Worm (Caenorhabditis elegans): Measurements from ENCODE around the gene C35D10.10.

C35D10.10 gene

DNA sequence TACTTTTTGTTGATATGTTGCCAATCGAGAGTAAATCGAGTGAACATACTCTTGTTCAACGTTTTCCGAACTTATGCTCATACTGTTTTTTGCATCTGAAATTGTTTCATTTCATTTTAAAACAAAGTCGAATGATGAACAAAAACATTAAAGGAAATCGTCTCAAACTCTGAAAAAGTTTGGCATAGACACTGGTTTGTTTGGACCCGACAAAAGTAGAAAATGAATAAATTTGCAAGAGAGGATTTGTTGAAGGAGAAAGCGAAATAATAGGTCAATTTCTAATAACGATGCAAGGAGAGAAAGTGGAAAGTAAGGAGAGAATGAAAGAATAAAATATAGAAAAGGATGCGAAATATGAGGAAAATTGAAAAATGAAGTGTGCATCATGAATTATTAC is 13.1 kb upstream of the C35D10.10 start, which contains the start of gene C35D10.12:
TSS of gene C35D10.12 (minus strand) at position 101 of the 400 bp plus-strand sequence.
- no peak for TF ChIP-seq tra-4 (tag; optimal IDR thresholded peaks at IDR 0.05)
- TF ChIP-seq ceh-36 (tag; optimal IDR thresholded peaks at IDR 0.05) = no peak
- TF ChIP-seq hmbx-1 (tag; optimal IDR thresholded peaks at IDR 0.05) = no peak
- TF ChIP-seq hmg-4 (GFP tag; optimal IDR thresholded peaks at IDR 0.05) = no peak
- TF ChIP-seq hnd-1 (tag; optimal IDR thresholded peaks at IDR 0.05) = no peak
- no peak for TF ChIP-seq F13C5.2 (tag; optimal IDR thresholded peaks at IDR 0.05)
- TF ChIP-seq sea-1 (GFP tag; conservative IDR thresholded peaks at IDR 0.05) = no peak
- no peak for TF ChIP-seq tbx-11 (GFP tag; IDR thresholded peaks at IDR 0.05)
- TF ChIP-seq ceh-13 (GFP tag; optimal IDR thresholded peaks at IDR 0.05) = no peak
- no peak for TF ChIP-seq flt-1 (GFP tag; IDR thresholded peaks at IDR 0.05)
- TF ChIP-seq B0310.2 (tag; optimal IDR thresholded peaks at IDR 0.05) = no peak
- no peak for TF ChIP-seq tbx-37 (GFP tag; conservative IDR thresholded peaks at IDR 0.05)
- TF ChIP-seq pes-1 (GFP tag; IDR thresholded peaks at IDR 0.05) = no peak

DNA sequence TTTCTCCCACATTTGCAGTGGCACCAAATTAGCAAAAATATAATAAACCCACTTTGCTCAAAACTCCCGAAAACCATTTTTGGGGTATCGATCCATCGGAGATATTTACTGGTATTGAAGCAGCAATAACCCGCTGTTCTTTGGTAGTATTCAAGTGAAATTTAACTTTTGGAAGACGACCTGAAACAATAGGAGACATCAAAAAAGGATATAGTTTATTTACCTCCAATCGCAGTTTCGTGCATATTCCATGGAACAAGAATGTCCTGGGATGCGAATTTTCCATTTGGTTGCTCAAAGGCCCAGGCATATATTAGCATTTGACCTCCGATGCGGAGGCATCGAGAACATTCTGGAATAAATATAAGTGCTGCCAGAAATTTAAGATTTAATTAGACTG is 11.8 kb upstream of the C35D10.10 start:
- TF ChIP-seq F13C5.2 (tag; optimal IDR thresholded peaks at IDR 0.05) (no peak), ets-7 (tag; optimal IDR thresholded peaks at IDR 0.05) (no peak), tra-4 (tag; optimal IDR thresholded peaks at IDR 0.05) (no peak), tbx-11 (GFP tag; IDR thresholded peaks at IDR 0.05) (no peak)

DNA sequence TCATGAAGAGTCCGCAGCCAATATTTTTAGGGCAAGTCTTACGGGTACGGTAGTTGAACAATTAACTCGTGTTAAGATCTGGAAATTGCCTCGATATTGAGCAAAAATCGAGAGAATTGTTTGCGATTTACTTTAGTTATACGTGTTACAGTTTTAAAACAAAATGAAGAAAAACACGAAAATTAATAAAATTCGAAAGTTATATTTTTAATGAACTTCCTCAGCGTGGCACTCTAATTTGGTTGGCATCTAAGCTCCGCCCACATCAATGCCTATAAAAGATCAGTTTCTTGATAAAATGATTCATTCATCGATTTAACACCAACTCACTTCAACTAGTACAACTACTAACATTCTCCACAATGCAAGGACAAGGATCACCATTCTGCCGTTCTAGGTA is 8.9 kb upstream of the C35D10.10 start, which contains the start of gene gipc-1:
TSS of gene gipc-1 (plus strand) at position 301 of the 400 bp plus-strand sequence.
- no peak for TF ChIP-seq B0310.2 (tag; optimal IDR thresholded peaks at IDR 0.05)

DNA sequence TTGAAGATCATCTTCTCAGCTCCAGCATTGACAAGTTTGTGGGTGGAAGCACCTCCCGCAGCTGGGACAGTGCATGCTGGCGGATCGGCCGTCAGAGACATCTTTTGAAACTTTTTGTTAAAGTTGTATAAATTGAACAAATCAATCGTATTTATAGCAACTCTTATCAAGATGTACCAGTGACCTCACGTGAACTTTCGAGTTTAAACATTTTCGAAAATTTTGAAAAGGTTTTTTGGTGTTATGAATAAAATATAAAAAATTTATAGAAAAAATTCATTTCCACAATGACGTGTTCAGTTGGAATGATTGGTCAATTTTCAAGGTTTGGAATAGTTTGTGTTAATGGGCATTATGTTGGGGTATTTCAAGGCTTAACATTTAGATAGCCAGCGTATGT is 7.0 kb upstream of the C35D10.10 start, which contains the start of the genes msd-4 and C35D10.3:
TSS of gene msd-4 (minus strand) at position 101 of the 400 bp plus-strand sequence.
TSS of gene C35D10.3 (plus strand) at position 279 of the 400 bp plus-strand sequence.
- no peak for TF ChIP-seq scrt-1 (GFP tag; IDR thresholded peaks at IDR 0.05)
- no peak for TF ChIP-seq ceh-36 (tag; optimal IDR thresholded peaks at IDR 0.05)

DNA sequence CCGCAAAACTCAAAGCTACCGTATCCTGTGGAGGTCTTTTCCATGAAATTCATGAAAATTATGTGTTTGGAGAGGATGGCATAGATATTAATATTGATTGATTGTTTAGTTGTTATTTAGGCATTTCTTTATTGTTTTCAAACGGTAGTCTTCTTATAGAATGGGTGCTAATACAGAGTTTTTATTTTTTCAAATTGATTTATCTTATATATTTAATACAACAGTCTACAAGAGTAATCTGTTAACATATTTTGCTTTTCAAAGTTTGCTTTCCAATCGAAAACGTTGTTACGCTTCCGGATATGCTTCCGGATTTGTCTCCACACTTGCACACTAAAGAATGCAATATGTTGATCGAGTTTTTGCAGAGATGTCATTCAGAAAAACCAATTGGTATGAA is 5.2 kb upstream of the C35D10.10 start, which contains the start of gene C35D10.17:
TSS of gene C35D10.17 (plus strand) at position 301 of the 400 bp plus-strand sequence.
- TF ChIP-seq tbx-37 (GFP tag; conservative IDR thresholded peaks at IDR 0.05) (no peak), pes-1 (GFP tag; IDR thresholded peaks at IDR 0.05) (no peak), B0310.2 (tag; optimal IDR thresholded peaks at IDR 0.05) (no peak), F13C5.2 (tag; optimal IDR thresholded peaks at IDR 0.05) (no peak)

DNA sequence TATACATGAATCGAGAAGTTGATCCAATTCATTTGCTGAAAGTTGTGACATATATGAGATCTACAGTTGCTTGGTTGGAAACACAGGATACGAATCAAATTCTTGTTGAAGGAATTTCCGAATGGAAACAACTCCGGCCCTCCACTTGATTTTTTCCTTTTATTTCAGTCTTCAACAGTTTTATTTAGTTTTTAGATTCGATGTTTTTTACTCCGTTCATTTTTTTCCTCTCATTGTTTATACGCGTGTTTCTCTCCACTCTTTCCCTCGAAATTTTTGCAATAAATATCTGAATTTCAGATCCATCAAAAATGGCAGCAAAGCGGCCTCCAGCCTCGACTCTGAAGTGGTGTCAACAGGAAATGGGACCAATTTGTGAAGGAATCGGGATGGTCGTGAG is 1.5 kb upstream of the C35D10.10 start, which contains the start of gene coq-8:
TSS of gene coq-8 (plus strand) at position 301 of the 400 bp plus-strand sequence.
- no peak for TF ChIP-seq F13C5.2 (tag; optimal IDR thresholded peaks at IDR 0.05)
- TF ChIP-seq ama-1 (optimal IDR thresholded peaks at IDR 0.05) = no peak
- TF ChIP-seq tra-4 (tag; optimal IDR thresholded peaks at IDR 0.05) = no peak
- TF ChIP-seq ceh-13 (GFP tag; optimal IDR thresholded peaks at IDR 0.05) = no peak
- TF ChIP-seq pes-1 (GFP tag; IDR thresholded peaks at IDR 0.05) = no peak
- no peak for TF ChIP-seq tbx-37 (GFP tag; conservative IDR thresholded peaks at IDR 0.05)
- TF ChIP-seq hnd-1 (tag; optimal IDR thresholded peaks at IDR 0.05) = no peak
- no peak for TF ChIP-seq hmg-4 (GFP tag; optimal IDR thresholded peaks at IDR 0.05)
- TF ChIP-seq hmbx-1 (tag; optimal IDR thresholded peaks at IDR 0.05) = no peak
- TF ChIP-seq B0310.2 (tag; optimal IDR thresholded peaks at IDR 0.05) = no peak
- no peak for TF ChIP-seq flt-1 (GFP tag; IDR thresholded peaks at IDR 0.05)
- TF ChIP-seq ceh-36 (tag; optimal IDR thresholded peaks at IDR 0.05) = no peak

DNA sequence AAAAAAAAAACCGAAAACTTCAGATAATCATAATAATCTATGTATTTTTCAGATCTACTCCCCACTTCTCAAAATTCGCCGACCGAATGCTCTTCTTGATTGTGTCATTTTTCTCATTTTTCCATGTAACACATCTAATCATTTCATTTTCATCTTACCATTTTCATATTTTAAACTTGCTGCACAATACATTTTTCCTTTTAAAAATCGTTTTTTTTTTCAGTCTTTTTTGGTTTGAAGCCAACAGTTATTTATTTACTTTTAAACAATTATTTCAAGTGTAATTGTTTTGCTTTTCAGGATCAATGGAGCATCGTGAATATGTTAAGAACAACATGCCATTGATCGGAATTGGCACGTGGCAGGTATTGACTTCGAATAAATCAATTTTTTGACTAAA is 2.6 kb downstream of the C35D10.10 start, which contains the start of gene C35D10.6:
TSS of gene C35D10.6 (plus strand) at position 301 of the 400 bp plus-strand sequence.
- TF ChIP-seq ceh-36 (tag; optimal IDR thresholded peaks at IDR 0.05) (no peak), pes-1 (GFP tag; IDR thresholded peaks at IDR 0.05) (no peak), ceh-13 (GFP tag; optimal IDR thresholded peaks at IDR 0.05) (no peak)

DNA sequence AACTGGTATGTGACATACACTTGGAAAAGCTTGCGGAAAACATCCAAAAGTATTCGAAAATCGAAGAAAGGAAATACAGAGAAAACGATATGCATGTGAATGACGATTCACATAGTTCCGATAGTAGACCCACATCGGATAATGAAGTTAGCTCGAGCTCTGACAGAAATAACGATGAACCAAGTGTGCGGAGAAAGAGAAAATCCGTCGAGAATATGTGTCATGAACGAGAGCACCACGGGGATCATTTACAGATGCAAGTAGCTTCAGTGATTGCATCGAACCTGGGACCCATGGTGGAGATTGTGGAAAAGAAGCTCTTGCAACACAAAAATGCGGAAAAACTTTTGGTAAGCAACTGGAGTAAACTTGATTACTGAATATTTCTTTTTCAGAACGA is 4.6 kb downstream of the C35D10.10 start:
- no peak for TF ChIP-seq sea-1 (GFP tag; conservative IDR thresholded peaks at IDR 0.05)
- TF ChIP-seq flt-1 (GFP tag; IDR thresholded peaks at IDR 0.05) = no peak
- no peak for TF ChIP-seq tbx-37 (GFP tag; conservative IDR thresholded peaks at IDR 0.05)

DNA sequence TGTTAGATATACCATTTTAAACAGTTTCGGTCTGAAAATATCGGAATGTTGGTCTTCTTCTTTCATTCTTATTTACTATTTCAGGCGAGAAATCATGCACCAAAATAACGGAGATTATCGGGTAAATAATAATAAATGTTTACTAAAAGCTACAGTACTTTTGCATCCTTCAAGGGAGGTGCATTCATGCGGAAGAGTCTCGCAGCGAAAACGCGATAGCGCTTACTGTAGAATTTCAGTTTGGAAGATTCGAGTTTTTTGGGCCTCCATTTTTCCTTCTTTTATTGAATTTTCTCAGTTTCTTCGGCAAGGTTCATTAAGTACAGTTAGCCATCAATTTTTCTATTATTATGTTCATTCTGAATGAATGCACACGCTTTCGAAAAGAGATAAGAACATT is 5.5 kb downstream of the C35D10.10 start, which contains the start of gene C35D10.7:
TSS of gene C35D10.7 (plus strand) at position 85 of the 400 bp plus-strand sequence.
- TF ChIP-seq ets-7 (tag; optimal IDR thresholded peaks at IDR 0.05) = no peak
- no peak for TF ChIP-seq aly-1 (tag; optimal IDR thresholded peaks at IDR 0.05)
- TF ChIP-seq sea-1 (GFP tag; conservative IDR thresholded peaks at IDR 0.05) = no peak
- no peak for TF ChIP-seq hnd-1 (tag; optimal IDR thresholded peaks at IDR 0.05)
- no peak for TF ChIP-seq tbx-37 (GFP tag; conservative IDR thresholded peaks at IDR 0.05)
- no peak for TF ChIP-seq pes-1 (GFP tag; IDR thresholded peaks at IDR 0.05)
- no peak for TF ChIP-seq ceh-13 (GFP tag; optimal IDR thresholded peaks at IDR 0.05)
- no peak for TF ChIP-seq ceh-36 (tag; optimal IDR thresholded peaks at IDR 0.05)
- no peak for TF ChIP-seq flt-1 (GFP tag; IDR thresholded peaks at IDR 0.05)
- no peak for TF ChIP-seq ama-1 (optimal IDR thresholded peaks at IDR 0.05)
- no peak for TF ChIP-seq B0310.2 (tag; optimal IDR thresholded peaks at IDR 0.05)
- TF ChIP-seq scrt-1 (GFP tag; IDR thresholded peaks at IDR 0.05) = no peak
- no peak for TF ChIP-seq hmg-4 (GFP tag; optimal IDR thresholded peaks at IDR 0.05)
- no peak for TF ChIP-seq tra-4 (tag; optimal IDR thresholded peaks at IDR 0.05)
- TF ChIP-seq hmbx-1 (tag; optimal IDR thresholded peaks at IDR 0.05) = no peak
- no peak for TF ChIP-seq tbx-11 (GFP tag; IDR thresholded peaks at IDR 0.05)
- no peak for TF ChIP-seq F13C5.2 (tag; optimal IDR thresholded peaks at IDR 0.05)

Measured in whole organism, early embryonic.